Fruit fly (Drosophila melanogaster): ENCODE results near the gene TfIIA-S-2.

Gene TfIIA-S-2

dm6 chrX:1011543-1012085 is at the start of gene TfIIA-S-2, which contains the start of gene CG14631:
TSS of gene TfIIA-S-2 (minus strand) at chrX:1011643.
TSS of gene CG14631 (plus strand) at chrX:1012035.
- TF ChIP-seq CTCF (optimal IDR thresholded peaks at IDR 0.05) (no peak), CG8478 (optimal IDR thresholded peaks at IDR 0.05) (no peak)

- no peak for TF ChIP-seq CG8478 (optimal IDR thresholded peaks at IDR 0.05)
- TF ChIP-seq CTCF (optimal IDR thresholded peaks at IDR 0.05): no peak
Observed at dm6 chrX:1056338-1056737, 44.9 kb upstream of the TfIIA-S-2 start.

dm6 chrX:1052684-1053389 is 41.4 kb upstream of the TfIIA-S-2 start:
- TF ChIP-seq CTCF (optimal IDR thresholded peaks at IDR 0.05) (no peak), CG8478 (optimal IDR thresholded peaks at IDR 0.05) (no peak)

dm6 chrX:1051251-1051629 is 39.8 kb upstream of the TfIIA-S-2 start, which contains the start of gene CG14629:
TSS of gene CG14629 (plus strand) at chrX:1051525.
- TF ChIP-seq CTCF (optimal IDR thresholded peaks at IDR 0.05) (no peak), CG8478 (optimal IDR thresholded peaks at IDR 0.05) (no peak)

dm6 chrX:1050617-1051250 is 39.3 kb upstream of the TfIIA-S-2 start:
- TF ChIP-seq CTCF (optimal IDR thresholded peaks at IDR 0.05) (no peak), CG8478 (optimal IDR thresholded peaks at IDR 0.05) (no peak)

dm6 chrX:1047695-1048094 is 36.3 kb upstream of the TfIIA-S-2 start:
- TF ChIP-seq CTCF (optimal IDR thresholded peaks at IDR 0.05) (no peak), CG8478 (optimal IDR thresholded peaks at IDR 0.05) (no peak)

- TF ChIP-seq CTCF (optimal IDR thresholded peaks at IDR 0.05) (no peak), CG8478 (optimal IDR thresholded peaks at IDR 0.05) (no peak)
Observed at dm6 chrX:1045924-1046323, 34.5 kb upstream of the TfIIA-S-2 start, which contains the start of gene CG42259. TSS of gene CG42259 (plus strand) at chrX:1046224.

dm6 chrX:1041407-1042038 is 30.1 kb upstream of the TfIIA-S-2 start:
- TF ChIP-seq CTCF (optimal IDR thresholded peaks at IDR 0.05) (no peak), CG8478 (optimal IDR thresholded peaks at IDR 0.05) (no peak)

dm6 chrX:1033066-1033465 is 21.6 kb upstream of the TfIIA-S-2 start:
- no peak for TF ChIP-seq CG8478 (optimal IDR thresholded peaks at IDR 0.05)

dm6 chrX:1031196-1031595 is 19.8 kb upstream of the TfIIA-S-2 start, which contains the start of gene CG14630:
TSS of gene CG14630 (plus strand) at chrX:1031496.
- TF ChIP-seq CTCF (optimal IDR thresholded peaks at IDR 0.05) (no peak), CG8478 (optimal IDR thresholded peaks at IDR 0.05) (no peak)

dm6 chrX:1030478-1030877 is 19.0 kb upstream of the TfIIA-S-2 start, which contains the start of the genes Cdc45 and Rpp21:
TSS of gene Cdc45 (minus strand) at chrX:1030556.
TSS of gene Rpp21 (plus strand) at chrX:1030758.
- peak in 1 of 2 experiments; percentile 28 for TF ChIP-seq CTCF (optimal IDR thresholded peaks at IDR 0.05)
- TF ChIP-seq CG8478 (optimal IDR thresholded peaks at IDR 0.05): no peak

dm6 chrX:1026511-1026910 is 15.1 kb upstream of the TfIIA-S-2 start, which contains the start of the genes CG32814, CG11638 and CG3021:
TSS of gene CG32814 (minus strand) at chrX:1026700.
TSS of gene CG11638 (minus strand) at chrX:1026703.
TSS of gene CG3021 (plus strand) at chrX:1026791.
- TF ChIP-seq CTCF (optimal IDR thresholded peaks at IDR 0.05): peak in 1 of 2 experiments; percentile 13
- no peak for TF ChIP-seq CG8478 (optimal IDR thresholded peaks at IDR 0.05)

- TF ChIP-seq CTCF (optimal IDR thresholded peaks at IDR 0.05): peak; percentile 74 to 85
- no peak for TF ChIP-seq CG8478 (optimal IDR thresholded peaks at IDR 0.05)
Observed at dm6 chrX:1009468-1010259, 1.8 kb downstream of the TfIIA-S-2 start.

- no peak for TF ChIP-seq CG8478 (optimal IDR thresholded peaks at IDR 0.05)
- no peak for TF ChIP-seq CTCF (optimal IDR thresholded peaks at IDR 0.05)
Observed at dm6 chrX:1006182-1006581, 5.3 kb downstream of the TfIIA-S-2 start.

Measured in S2 (cell line).